Fruit fly (Drosophila melanogaster) whole organism, embryonic: Measurements from ENCODE around the gene scramb2.

Source experiments
- ATbp ChIP-seq: fragments of 200-800 bp; sonication (Bioruptor generic); optimal IDR thresholded peaks from 2 replicates; lab custom pipeline; 2017; ENCODE audit warnings: missing biosample characterization, mild to moderate bottlenecking, missing genetic modification characterization, missing genetic modification reagents
- Aef1 ChIP-seq: fragments of 200-800 bp; sonication (Bioruptor generic); IDR thresholded peaks from 3 replicates; pipeline ENCODE4 v1.3.6; 2022; ENCODE audit warnings: missing biosample characterization, missing genetic modification characterization
- Asciz ChIP-seq: fragments of 200-800 bp; sonication (Bioruptor generic); optimal IDR thresholded peaks from 2 replicates; lab custom pipeline; 2017; ENCODE audit warnings: missing biosample characterization, mild to moderate bottlenecking, missing genetic modification characterization, missing genetic modification reagents
- CG10267 ChIP-seq: fragments of 200-800 bp; sonication (Bioruptor generic); optimal IDR thresholded peaks from 2 replicates; lab custom pipeline; 2018; ENCODE audit warnings: missing biosample characterization, mild to moderate bottlenecking, missing genetic modification characterization, moderate library complexity
- CG11247 ChIP-seq: fragments of 200-800 bp; sonication (Bioruptor generic); IDR thresholded peaks from 2 replicates; pipeline ENCODE4 v1.3.6; 2022; ENCODE audit warnings: missing biosample characterization, missing genetic modification characterization
- CG12769 ChIP-seq: fragments of 200-800 bp; sonication (Bioruptor generic); optimal IDR thresholded peaks from 2 replicates; lab custom pipeline; 2019; ENCODE audit warnings: missing biosample characterization, mild to moderate bottlenecking, missing genetic modification characterization, moderate library complexity
- CG15601 ChIP-seq: fragments of 200-800 bp; sonication (Bioruptor generic); optimal IDR thresholded peaks from 3 replicates; lab custom pipeline; 2019; ENCODE audit warnings: missing biosample characterization, mild to moderate bottlenecking, missing genetic modification characterization, moderate library complexity
- CG3281 ChIP-seq: fragments of 200-800 bp; sonication (Bioruptor generic); optimal IDR thresholded peaks from 3 replicates; lab custom pipeline; 2017; ENCODE audit warnings: missing biosample characterization, mild to moderate bottlenecking, missing genetic modification characterization
- CG4328 ChIP-seq: fragments of 200-800 bp; sonication (Bioruptor generic); optimal IDR thresholded peaks from 3 replicates; lab custom pipeline; 2017; ENCODE audit warnings: missing biosample characterization, missing genetic modification reagents, missing genetic modification characterization
- CG6683 ChIP-seq: fragments of 200-800 bp; sonication (Bioruptor generic); optimal IDR thresholded peaks from 2 replicates; lab custom pipeline; 2017; ENCODE audit warnings: missing biosample characterization, mild to moderate bottlenecking, missing genetic modification characterization, missing genetic modification reagents
- CG6854 ChIP-seq: fragments of 200-800 bp; sonication (Bioruptor generic); optimal IDR thresholded peaks from 3 replicates; lab custom pipeline; 2017; ENCODE audit warnings: missing biosample characterization, mild to moderate bottlenecking, missing genetic modification characterization
- CG7372 ChIP-seq: fragments of 200-800 bp; sonication (Bioruptor generic); IDR thresholded peaks from 2 replicates; pipeline ENCODE4 v1.3.6; 2022; ENCODE audit warnings: missing biosample characterization, missing genetic modification characterization
- CG7745 ChIP-seq: fragments of 200-800 bp; sonication (Bioruptor generic); optimal IDR thresholded peaks from 2 replicates; lab custom pipeline; 2018; ENCODE audit warnings: missing biosample characterization, mild to moderate bottlenecking, missing genetic modification characterization, moderate library complexity
- CG7928 ChIP-seq: fragments of 200-800 bp; sonication (Bioruptor generic); optimal IDR thresholded peaks from 2 replicates; lab custom pipeline; 2017; ENCODE audit warnings: missing biosample characterization, mild to moderate bottlenecking, missing genetic modification characterization
- CG8089 ChIP-seq: fragments of 200-800 bp; sonication (Bioruptor generic); optimal IDR thresholded peaks from 3 replicates; lab custom pipeline; 2016; ENCODE audit warnings: missing biosample characterization, missing genetic modification characterization
- CG8359 ChIP-seq: fragments of 200-800 bp; sonication (Bioruptor generic); optimal IDR thresholded peaks from 2 replicates; lab custom pipeline; 2017; ENCODE audit warnings: missing biosample characterization, mild to moderate bottlenecking, missing genetic modification characterization, borderline replicate concordance
- CG8388 ChIP-seq: fragments of 200-800 bp; sonication (Bioruptor generic); optimal IDR thresholded peaks from 2 replicates; lab custom pipeline; 2019; ENCODE audit warnings: missing biosample characterization, mild to moderate bottlenecking, missing genetic modification characterization, moderate library complexity
- CHES-1-like ChIP-seq: fragments of 200-800 bp; sonication (Bioruptor generic); optimal IDR thresholded peaks from 2 replicates; lab custom pipeline; 2016; ENCODE audit warnings: missing biosample characterization, missing genetic modification characterization
- CoRest ChIP-seq: fragments of 200-800 bp; sonication (Bioruptor generic); optimal IDR thresholded peaks from 3 replicates; lab custom pipeline; 2018; ENCODE audit warnings: missing biosample characterization, mild to moderate bottlenecking, missing genetic modification characterization, moderate library complexity
- D19B ChIP-seq: fragments of 200-800 bp; sonication (Bioruptor generic); optimal IDR thresholded peaks from 2 replicates; lab custom pipeline; 2017; ENCODE audit warnings: missing biosample characterization, mild to moderate bottlenecking, missing genetic modification characterization
- Dek ChIP-seq: fragments of 200-800 bp; sonication (Bioruptor generic); optimal IDR thresholded peaks from 3 replicates; lab custom pipeline; 2019; ENCODE audit warnings: missing biosample characterization, mild to moderate bottlenecking, missing genetic modification characterization, moderate library complexity
- Dll ChIP-seq: fragments of 200-800 bp; sonication (Bioruptor generic); IDR thresholded peaks from 4 replicates; pipeline ENCODE4 v1.3.6; 2022; ENCODE audit warnings: missing biosample characterization, missing genetic modification characterization; ENCODE audit not compliant: partially characterized antibody
- Fer3 ChIP-seq: fragments of 200-800 bp; sonication (Bioruptor generic); optimal IDR thresholded peaks from 2 replicates; lab custom pipeline; 2018; ENCODE audit warnings: missing biosample characterization, mild to moderate bottlenecking, missing genetic modification characterization, moderate library complexity
- Hsf ChIP-seq: fragments of 200-800 bp; sonication (Bioruptor generic); optimal IDR thresholded peaks from 3 replicates; lab custom pipeline; 2016; ENCODE audit warnings: missing biosample characterization, missing genetic modification characterization
- Mes4 ChIP-seq: fragments of 200-800 bp; sonication (Bioruptor generic); optimal IDR thresholded peaks from 2 replicates; lab custom pipeline; 2016; ENCODE audit warnings: missing biosample characterization, missing genetic modification characterization
- Opbp ChIP-seq: fragments of 200-800 bp; sonication (Bioruptor generic); IDR thresholded peaks from 3 replicates; pipeline ENCODE4 v1.3.6; 2022; ENCODE audit warnings: missing biosample characterization, missing genetic modification characterization; ENCODE audit not compliant: partially characterized antibody
- Ravus ChIP-seq: fragments of 200-800 bp; sonication (Bioruptor generic); IDR thresholded peaks from 2 replicates; pipeline ENCODE4 v1.3.6; 2022; ENCODE audit warnings: missing biosample characterization, missing genetic modification characterization
- Scr ChIP-seq: fragments of 200-800 bp; sonication (Bioruptor generic); IDR thresholded peaks from 2 replicates; pipeline ENCODE4 v1.3.6; 2022; ENCODE audit warnings: missing biosample characterization, missing genetic modification characterization; ENCODE audit not compliant: partially characterized antibody
- Sox100B ChIP-seq: fragments of 200-800 bp; sonication (Bioruptor generic); optimal IDR thresholded peaks from 3 replicates; lab custom pipeline; 2018; ENCODE audit warnings: missing biosample characterization, mild to moderate bottlenecking, missing genetic modification characterization
- Ssrp ChIP-seq: fragments of 200-800 bp; sonication (Bioruptor generic); optimal IDR thresholded peaks from 2 replicates; lab custom pipeline; 2018; ENCODE audit warnings: missing biosample characterization, mild to moderate bottlenecking, missing genetic modification characterization, moderate library complexity
- Tbp ChIP-seq: fragments of >200 bp; optimal IDR thresholded peaks from 2 replicates; lab custom pipeline; 2018; ENCODE audit warnings: missing biosample characterization, missing genetic modification characterization
- Usf ChIP-seq: fragments of 200-800 bp; sonication (Bioruptor generic); optimal IDR thresholded peaks from 2 replicates; lab custom pipeline; 2017; ENCODE audit warnings: missing genotype, missing biosample characterization, missing genetic modification characterization
- crol ChIP-seq: fragments of 200-800 bp; sonication (Bioruptor generic); IDR thresholded peaks from 2 replicates; pipeline ENCODE4 v1.3.6; 2022; ENCODE audit warnings: missing biosample characterization, missing genetic modification characterization
- fd3F ChIP-seq: fragments of 200-800 bp; sonication (Bioruptor generic); optimal IDR thresholded peaks from 2 replicates; lab custom pipeline; 2018; ENCODE audit warnings: missing biosample characterization, mild to moderate bottlenecking, missing genetic modification characterization, moderate library complexity
- ftz-f1 ChIP-seq: fragments of 200-800 bp; sonication (Bioruptor generic); optimal IDR thresholded peaks from 2 replicates; lab custom pipeline; 2016; ENCODE audit warnings: missing biosample characterization, missing genetic modification characterization
- insv ChIP-seq, 2 experiments: fragments of 200-800 bp; sonication (Bioruptor generic); optimal IDR thresholded peaks; 3 replicates each; lab custom pipeline; 2016 to 2018; ENCODE audit warnings: missing biosample characterization in 2 of 2, missing genetic modification characterization in 2 of 2
- klu ChIP-seq: fragments of 200-800 bp; sonication (Bioruptor generic); IDR thresholded peaks from 2 replicates; pipeline ENCODE4 v1.3.6; 2022; ENCODE audit warnings: missing biosample characterization, missing genetic modification characterization
- lab ChIP-seq: fragments of 200-800 bp; sonication (Bioruptor generic); optimal IDR thresholded peaks from 3 replicates; lab custom pipeline; 2017; ENCODE audit warnings: missing biosample characterization, missing genetic modification characterization, mild to moderate bottlenecking, moderate library complexity, missing genetic modification reagents
- maf-S ChIP-seq: fragments of 200-800 bp; sonication (Bioruptor generic); optimal IDR thresholded peaks from 2 replicates; lab custom pipeline; 2016; ENCODE audit warnings: missing biosample characterization, missing genetic modification characterization
- p53 ChIP-seq: fragments of 200-800 bp; sonication (Bioruptor generic); optimal IDR thresholded peaks from 2 replicates; lab custom pipeline; 2016; ENCODE audit warnings: missing biosample characterization, missing genetic modification characterization
- pita ChIP-seq: fragments of 200-800 bp; sonication (Bioruptor generic); optimal IDR thresholded peaks from 2 replicates; lab custom pipeline; 2017; ENCODE audit warnings: missing biosample characterization, mild to moderate bottlenecking, missing genetic modification characterization
- slou ChIP-seq: fragments of 200-800 bp; sonication (Bioruptor generic); optimal IDR thresholded peaks from 3 replicates; lab custom pipeline; 2016; ENCODE audit warnings: missing biosample characterization, missing genetic modification characterization
- sug ChIP-seq: fragments of 200-800 bp; optimal IDR thresholded peaks from 2 replicates; lab custom pipeline; 2019; ENCODE audit warnings: missing biosample characterization, mild to moderate bottlenecking, missing genetic modification characterization, moderate library complexity
- tgo ChIP-seq: fragments of 200-800 bp; sonication (Bioruptor generic); IDR thresholded peaks from 3 replicates; pipeline ENCODE4 v1.3.6; 2022; ENCODE audit warnings: missing biosample characterization, missing genetic modification characterization
- unc-4 ChIP-seq: fragments of 200-800 bp; sonication (Bioruptor generic); IDR thresholded peaks from 2 replicates; pipeline ENCODE4 v1.3.6; 2022; ENCODE audit warnings: missing biosample characterization, missing genetic modification characterization; ENCODE audit not compliant: partially characterized antibody
- wek ChIP-seq: fragments of 200-800 bp; sonication (Bioruptor generic); optimal IDR thresholded peaks from 3 replicates; lab custom pipeline; 2018; ENCODE audit warnings: missing biosample characterization, mild to moderate bottlenecking, missing genetic modification characterization, moderate library complexity
- zfh1 ChIP-seq: fragments of 200-800 bp; sonication (Bioruptor generic); IDR thresholded peaks from 3 replicates; pipeline ENCODE4 v1.3.6; 2022; ENCODE audit warnings: missing biosample characterization, missing genetic modification characterization

The scramb2 gene

dm6 chr3L:3070274-3071204, 23.9 kb upstream of the scramb2 start, which contains the start of the genes CG32486 and PAN3 (continued):
- no peak for TF ChIP-seq Tbp
- peak; percentile 11 for TF ChIP-seq CG4328 (GFP tag; lab: Kevin White, UChicago)
- TF ChIP-seq CG6854, result peak; percentile 70
- no peak for TF ChIP-seq D19B
- no peak for TF ChIP-seq maf-S (GFP tag; lab: Kevin White, UChicago)
- peak; percentile 10 for TF ChIP-seq Hsf (GFP tag; lab: Kevin White, UChicago)
- peak; percentile 76 for TF ChIP-seq pita
- no peak for TF ChIP-seq klu (GFP tag; lab: Robert Waterston, UW)
- peak; percentile 33 for TF ChIP-seq CG8089 (GFP tag; lab: Kevin White, UChicago)
- TF ChIP-seq fd3F (GFP tag; lab: Kevin White, UChicago), result peak; percentile 9
- TF ChIP-seq Opbp (GFP tag; lab: Robert Waterston, UW), result peak; percentile 92
- TF ChIP-seq Fer3 (tag; lab: Kevin White, UChicago), result peak; percentile 48
- no peak for TF ChIP-seq Aef1 (GFP tag; lab: Robert Waterston, UW)
- TF ChIP-seq unc-4 (GFP tag; lab: Robert Waterston, UW), result peak; percentile 89
- peak; percentile 16 for TF ChIP-seq CG8388 (GFP tag; lab: Kevin White, UChicago)
- no peak for TF ChIP-seq Ravus (GFP tag; lab: Robert Waterston, UW)
- TF ChIP-seq p53 (GFP tag; lab: Kevin White, UChicago), result peak; percentile 49
- peak; percentile 11 for TF ChIP-seq CG3281 (GFP tag; lab: Kevin White, UChicago)
- TF ChIP-seq CHES-1-like (GFP tag; lab: Kevin White, UChicago), result peak; percentile 63
- no peak for TF ChIP-seq Mes4 (GFP tag; lab: Kevin White, UChicago)
- no peak for TF ChIP-seq CG8359 (GFP tag; lab: Kevin White, UChicago)
- peak; percentile 67 for TF ChIP-seq CG15601 (tag; lab: Kevin White, UChicago)
- peak; percentile 41; the same call in 1 of the 2 replicates for TF ChIP-seq CG11247 (GFP tag; lab: Robert Waterston, UW)
- peak; percentile 25 for TF ChIP-seq slou (GFP tag; lab: Kevin White, UChicago)
- TF ChIP-seq Ssrp (tag; lab: Kevin White, UChicago), result peak; percentile 1
- TF ChIP-seq ftz-f1 (GFP tag; lab: Kevin White, UChicago), result peak; percentile 77
- no peak for TF ChIP-seq Asciz
- peak; percentile 84 for TF ChIP-seq CG12769 (tag; lab: Kevin White, UChicago)
- TF ChIP-seq CG10267 (tag; lab: Kevin White, UChicago), result peak; percentile 80
- TF ChIP-seq CG7372 (GFP tag; lab: Robert Waterston, UW), result no peak
- TF ChIP-seq tgo (GFP tag; lab: Robert Waterston, UW), result no peak
- peak; percentile 85; the same call in 3 of the 4 replicates for TF ChIP-seq Dll (GFP tag; lab: Robert Waterston, UW)
- TF ChIP-seq CG7745 (tag; lab: Kevin White, UChicago), result no peak
- TF ChIP-seq Dek (tag; lab: Kevin White, UChicago), result peak; percentile 70
- TF ChIP-seq zfh1, result peak; percentile 55; the same call in 1 of the 3 replicates
- TF ChIP-seq CoRest, result peak; percentile 76
- TF ChIP-seq CG7928 (GFP tag; lab: Kevin White, UChicago), result peak; percentile 94
- TF ChIP-seq ATbp (GFP tag; lab: Kevin White, UChicago), result peak; percentile 21
- TF ChIP-seq wek (GFP tag; lab: Kevin White, UChicago), result peak; percentile 51
- peak in 1 of 2 experiments; percentile 59 for TF ChIP-seq insv (GFP tag; optimal IDR thresholded peaks at IDR 0.05; lab: Kevin White, UChicago)
- no peak for TF ChIP-seq Usf
- TF ChIP-seq sug (tag; lab: Kevin White, UChicago), result peak; percentile 74
- peak; percentile 80 for TF ChIP-seq lab (GFP tag; lab: Kevin White, UChicago)
- TF ChIP-seq CG6683 (GFP tag; lab: Kevin White, UChicago), result no peak
- TF ChIP-seq Scr (GFP tag; lab: Robert Waterston, UW), result peak; percentile 86
- TF ChIP-seq crol (GFP tag; lab: Robert Waterston, UW), result peak; percentile 97
- TF ChIP-seq Sox100B (GFP tag; lab: Kevin White, UChicago), result no peak
